Worm (Caenorhabditis elegans) whole organism, L3 larva: ENCODE data around the gene glc-3.

ENCODE experiments used
- ceh-9 ChIP-seq: sonication (generic microtip); optimal IDR thresholded peaks from 2 replicates; lab custom pipeline; 2018; ENCODE audit warnings: missing biosample characterization, missing genetic modification characterization
- lin-39 ChIP-seq: fragments of 150-350 bp; optimal IDR thresholded peaks from 2 replicates; lab custom pipeline; 2018; ENCODE audit warnings: missing biosample characterization, missing genetic modification reagents, missing genetic modification characterization
- nhr-11 ChIP-seq: fragments of 150-350 bp; optimal IDR thresholded peaks from 2 replicates; lab custom pipeline; 2014; ENCODE audit warnings: missing biosample characterization, missing genetic modification characterization
- nhr-77 ChIP-seq: fragments of 150-350 bp; optimal IDR thresholded peaks from 2 replicates; lab custom pipeline; 2014; ENCODE audit warnings: missing biosample characterization, missing genetic modification characterization

DNA sequence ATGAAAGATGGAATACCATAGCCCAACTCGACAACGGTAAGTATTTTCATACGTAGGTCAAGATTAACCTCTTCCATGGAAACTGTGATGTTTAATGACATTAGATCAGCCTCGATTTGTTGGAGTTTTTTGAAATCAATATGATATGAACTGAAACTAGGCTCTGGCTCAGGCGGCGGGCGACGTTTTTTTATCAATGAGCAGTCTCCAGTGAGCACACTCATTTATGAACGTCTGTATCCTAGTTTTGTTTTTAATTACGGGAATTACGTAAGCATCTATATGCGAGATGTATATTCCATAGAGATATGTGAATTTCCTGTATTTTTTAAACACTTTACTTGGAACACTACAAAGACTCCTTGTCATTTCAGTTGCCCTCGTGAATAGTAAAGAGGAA lies 9.4 kb upstream of the glc-3 start, which contains the start of gene srg-67:
- no peak for TF ChIP-seq lin-39
- no peak for TF ChIP-seq ceh-9 (tag; lab: Kevin White, UChicago)
- TF ChIP-seq nhr-11 (tag; lab: Kevin White, UChicago), result no peak
- TF ChIP-seq nhr-77 (tag; lab: Kevin White, UChicago), result no peak
